Fruit fly (Drosophila melanogaster) whole organism, embryonic: ENCODE measurements around the gene dysc.
A peak's percentile ranks its signal among the peaks of the same experiment; 100 is the strongest.

Source experiments
- Adf1 ChIP-seq: fragments of 200-800 bp; sonication (Bioruptor generic); IDR thresholded peaks from 2 replicates; pipeline ENCODE4 v1.3.6; 2022; ENCODE audit warnings: missing biosample characterization, missing genetic modification characterization
- CG17829 ChIP-seq: fragments of 200-800 bp; optimal IDR thresholded peaks from 2 replicates; lab custom pipeline; 2019; ENCODE audit warnings: missing biosample characterization, mild to moderate bottlenecking, missing genetic modification characterization, moderate library complexity
- CG1792 ChIP-seq: fragments of 200-800 bp; sonication (Bioruptor generic); optimal IDR thresholded peaks from 2 replicates; lab custom pipeline; 2016; ENCODE audit warnings: missing biosample characterization, missing genetic modification characterization
- CG18011 ChIP-seq: fragments of 200-800 bp; sonication (Bioruptor generic); optimal IDR thresholded peaks from 2 replicates; lab custom pipeline; 2017; ENCODE audit warnings: missing biosample characterization, missing genetic modification characterization, mild to moderate bottlenecking, moderate library complexity, missing genotype
- CG2120 ChIP-seq: fragments of 200-800 bp; sonication (Bioruptor generic); optimal IDR thresholded peaks from 3 replicates; lab custom pipeline; 2016; ENCODE audit warnings: missing biosample characterization, missing genetic modification characterization
- CG3163 ChIP-seq: fragments of 200-800 bp; sonication (Bioruptor generic); optimal IDR thresholded peaks from 3 replicates; lab custom pipeline; 2016; ENCODE audit warnings: missing biosample characterization, missing genetic modification characterization
- CG3281 ChIP-seq: fragments of 200-800 bp; sonication (Bioruptor generic); optimal IDR thresholded peaks from 3 replicates; lab custom pipeline; 2017; ENCODE audit warnings: missing biosample characterization, mild to moderate bottlenecking, missing genetic modification characterization
- CG34376 ChIP-seq: fragments of 200-800 bp; sonication (Bioruptor generic); optimal IDR thresholded peaks from 2 replicates; lab custom pipeline; 2018; ENCODE audit warnings: missing biosample characterization, mild to moderate bottlenecking, missing genetic modification characterization
- CG6689 ChIP-seq: fragments of 200-800 bp; sonication (Bioruptor generic); IDR thresholded peaks from 2 replicates; pipeline ENCODE4 v1.3.6; 2022; ENCODE audit warnings: missing biosample characterization, missing genetic modification characterization
- Deaf1 ChIP-seq: fragments of 200-800 bp; optimal IDR thresholded peaks from 3 replicates; lab custom pipeline; 2019; ENCODE audit warnings: missing biosample characterization, mild to moderate bottlenecking, missing genetic modification characterization, moderate library complexity
- Doc2 ChIP-seq: fragments of 200-800 bp; sonication (Bioruptor generic); IDR thresholded peaks from 2 replicates; pipeline ENCODE4 v1.3.6; 2022; ENCODE audit warnings: missing biosample characterization, missing genetic modification characterization
- Hmr ChIP-seq: fragments of 200-800 bp; sonication (Bioruptor generic); optimal IDR thresholded peaks from 3 replicates; lab custom pipeline; 2017; ENCODE audit warnings: mild to moderate bottlenecking, missing biosample characterization, missing genetic modification reagents, missing genetic modification characterization
- Hsf ChIP-seq: fragments of 200-800 bp; sonication (Bioruptor generic); optimal IDR thresholded peaks from 3 replicates; lab custom pipeline; 2016; ENCODE audit warnings: missing biosample characterization, missing genetic modification characterization
- Jarid2 ChIP-seq: fragments of 200-800 bp; sonication (Bioruptor generic); optimal IDR thresholded peaks from 3 replicates; lab custom pipeline; 2017; ENCODE audit warnings: mild to moderate bottlenecking, missing biosample characterization, missing genetic modification reagents, missing genetic modification characterization
- Mes4 ChIP-seq: fragments of 200-800 bp; sonication (Bioruptor generic); optimal IDR thresholded peaks from 2 replicates; lab custom pipeline; 2016; ENCODE audit warnings: missing biosample characterization, missing genetic modification characterization
- Nf-YC ChIP-seq: fragments of 200-800 bp; optimal IDR thresholded peaks from 3 replicates; lab custom pipeline; 2019; ENCODE audit warnings: missing biosample characterization, mild to moderate bottlenecking, missing genetic modification characterization, moderate library complexity
- Trl ChIP-seq, 3 experiments: fragments of >200 bp in 2 of 3; fragments of 200-800 bp in 1 of 3; sonication (Bioruptor generic) in 1 of 3; optimal IDR thresholded peaks; 2 replicates in 1 of 3; 3 replicates in 2 of 3; lab custom pipeline; 2016 to 2017; ENCODE audit warnings: missing biosample characterization in 1 of 3, missing genetic modification characterization in 1 of 3
- ab ChIP-seq: fragments of 200-800 bp; sonication (Bioruptor generic); optimal IDR thresholded peaks from 2 replicates; lab custom pipeline; 2016; ENCODE audit warnings: missing biosample characterization, missing genetic modification characterization
- chinmo ChIP-seq: fragments of 200-800 bp; sonication (Bioruptor generic); IDR thresholded peaks from 4 replicates; pipeline ENCODE4 v1.3.6; 2022; ENCODE audit warnings: missing biosample characterization, missing genetic modification characterization; ENCODE audit not compliant: partially characterized antibody
- dimm ChIP-seq: fragments of 200-800 bp; sonication (Bioruptor generic); IDR thresholded peaks from 2 replicates; pipeline ENCODE4 v1.3.6; 2022; ENCODE audit warnings: missing biosample characterization, missing genetic modification characterization
- fd102C ChIP-seq: fragments of 200-800 bp; sonication (Bioruptor generic); optimal IDR thresholded peaks from 2 replicates; lab custom pipeline; 2018; ENCODE audit warnings: missing biosample characterization, mild to moderate bottlenecking, missing genetic modification characterization, moderate library complexity
- gcm2 ChIP-seq: fragments of 200-800 bp; sonication (Bioruptor generic); optimal IDR thresholded peaks from 2 replicates; lab custom pipeline; 2016; ENCODE audit warnings: missing biosample characterization, missing genetic modification characterization
- gfzf ChIP-seq: fragments of 200-800 bp; sonication (Bioruptor generic); optimal IDR thresholded peaks from 2 replicates; lab custom pipeline; 2016; ENCODE audit warnings: missing biosample characterization, mild to moderate bottlenecking, missing genetic modification characterization, moderate library complexity
- hkb ChIP-seq, 2 experiments: fragments of 200-800 bp in 1 of 2; fragments of >200 bp in 1 of 2; sonication (Bioruptor generic) in 1 of 2; IDR thresholded peaks in 1 of 2; optimal IDR thresholded peaks in 1 of 2; 2 replicates each; pipeline versions ENCODE4 v1.3.6 to Lab custom; 2017 to 2022; ENCODE audit warnings: missing biosample characterization in 1 of 2, missing genetic modification characterization in 1 of 2
- pfk ChIP-seq: fragments of 200-800 bp; sonication (Bioruptor generic); optimal IDR thresholded peaks from 2 replicates; lab custom pipeline; 2018; ENCODE audit warnings: missing biosample characterization, mild to moderate bottlenecking, missing genetic modification characterization, moderate library complexity

dysc gene

DNA sequence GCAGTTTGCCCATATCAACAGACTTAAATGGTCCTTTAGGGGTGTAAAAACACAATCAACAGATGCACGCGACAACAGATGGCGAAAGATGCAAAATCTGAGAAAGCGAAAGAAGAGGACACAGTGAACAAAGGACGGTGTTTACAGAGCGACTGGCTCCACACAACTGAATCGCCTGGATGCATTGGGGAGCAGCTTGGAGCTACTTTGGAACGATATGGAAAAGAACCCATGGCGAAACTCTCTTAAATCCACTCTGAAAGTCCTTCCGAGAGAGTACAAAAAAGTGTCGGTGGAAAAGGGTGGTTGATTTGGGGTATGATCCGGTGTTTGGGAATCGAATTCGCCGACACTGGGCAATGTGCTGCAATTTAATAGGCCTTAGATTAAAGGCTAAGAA, 62.3 kb downstream of the dysc start:
- no peak for TF ChIP-seq CG2120 (GFP tag; lab: Kevin White, UChicago)
- TF ChIP-seq Deaf1 (tag; lab: Kevin White, UChicago) = peak; percentile 69
- TF ChIP-seq CG1792 = no peak
- peak; percentile 63 for TF ChIP-seq CG3163 (GFP tag; lab: Kevin White, UChicago)
- peak; percentile 68 for TF ChIP-seq pfk (GFP tag; lab: Kevin White, UChicago)
- no peak for TF ChIP-seq CG18011 (GFP tag; lab: Kevin White, UChicago)
- TF ChIP-seq CG6689 (GFP tag; lab: Robert Waterston, UW) = no peak
- peak; percentile 17 to 18 for TF ChIP-seq Trl (optimal IDR thresholded peaks at IDR 0.05; lab: Kevin White, UChicago)
- TF ChIP-seq Trl (GFP tag; optimal IDR thresholded peaks at IDR 0.05; lab: Kevin White, UChicago) = no peak

DNA sequence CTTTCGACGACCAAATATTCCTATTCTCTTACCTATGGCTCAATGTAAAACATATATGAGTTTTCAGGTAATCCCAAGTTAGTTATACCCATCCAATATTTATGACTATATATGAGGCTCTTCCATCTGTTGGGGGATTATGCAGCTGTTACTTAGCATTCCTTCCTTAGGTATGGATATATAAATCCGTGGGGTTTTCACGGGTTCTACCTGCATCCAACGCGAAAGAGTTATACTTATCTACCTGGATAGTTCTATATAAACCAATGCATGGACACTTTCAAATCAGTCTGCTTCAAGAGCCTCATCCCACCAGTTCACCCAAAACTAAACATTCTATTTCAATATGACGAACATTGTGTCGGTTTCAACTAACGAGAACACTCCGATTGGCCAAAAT, 65.6 kb downstream of the dysc start, which contains the start of gene CG43184:
TSS of gene CG43184 (plus strand) at position 301 of the 400 bp plus-strand sequence.
- TF ChIP-seq gcm2 (GFP tag; lab: Kevin White, UChicago) (no peak), Hsf (no peak), CG3281 (GFP tag; lab: Kevin White, UChicago) (no peak), Mes4 (no peak), CG17829 (tag; lab: Kevin White, UChicago) (no peak), ab (GFP tag; lab: Kevin White, UChicago) (no peak), Jarid2 (GFP tag; lab: Kevin White, UChicago) (no peak), CG34376 (no peak), Doc2 (GFP tag; lab: Robert Waterston, UW) (no peak), gfzf (GFP tag; lab: Kevin White, UChicago) (no peak), Hmr (GFP tag; lab: Kevin White, UChicago) (no peak), chinmo (GFP tag; lab: Robert Waterston, UW) (no peak), Nf-YC (no peak), Adf1 (GFP tag; lab: Robert Waterston, UW) (no peak), CG2120 (GFP tag; lab: Kevin White, UChicago) (no peak), hkb (optimal IDR thresholded peaks at IDR 0.05; lab: Kevin White, UChicago) (no peak), hkb (GFP tag; IDR thresholded peaks at IDR 0.05; lab: Robert Waterston, UW) (no peak), fd102C (GFP tag; lab: Kevin White, UChicago) (no peak), dimm (GFP tag; lab: Robert Waterston, UW) (no peak)
